Worm (Caenorhabditis elegans): ENCODE data around the gene srbc-48.
A peak's percentile ranks its signal among the peaks of the same experiment; 100 is the strongest.
"Not testable (repeated sequence)": the region's sequence is repeated elsewhere in the genome, so short reads cannot be mapped to it uniquely, and the experiment has no call there.

Gene srbc-48

ce11 chrV:15833622-15834021 lies 13.5 kb downstream of the srbc-48 start, which contains the start of gene srbc-54:
Gene srbc-54, minus strand, starts transcription at chrV:15833722.
- no peak for TF ChIP-seq ceh-32 (tag; optimal IDR thresholded peaks at IDR 0.05; ENCODE audit: poor library complexity)
- no peak for TF ChIP-seq ZK337.2 (GFP tag; IDR thresholded peaks at IDR 0.05)
- TF ChIP-seq fkh-10 (GFP tag; optimal IDR thresholded peaks at IDR 0.05), result no peak
- no peak for TF ChIP-seq lin-1 (GFP tag; IDR thresholded peaks at IDR 0.05)
- no peak for TF ChIP-seq tag-97 (GFP tag; IDR thresholded peaks at IDR 0.05)
- TF ChIP-seq ztf-11 (tag; optimal IDR thresholded peaks at IDR 0.05), result no peak
- TF ChIP-seq ceh-62 (tag; optimal IDR thresholded peaks at IDR 0.05), result no peak
- TF ChIP-seq Y48G9A.11 (GFP tag; IDR thresholded peaks at IDR 0.05), result no peak
- TF ChIP-seq daf-16 (GFP tag; optimal IDR thresholded peaks at IDR 0.05), result no peak
- no peak for TF ChIP-seq daf-16 (tag; optimal IDR thresholded peaks at IDR 0.05)
- no peak for TF ChIP-seq lin-15B (tag; optimal IDR thresholded peaks at IDR 0.05)
- no peak for TF ChIP-seq dve-1 (tag; optimal IDR thresholded peaks at IDR 0.05; ENCODE audit: insufficient read depth)
- TF ChIP-seq nhr-237 (tag; optimal IDR thresholded peaks at IDR 0.05), result no peak
- TF ChIP-seq hmg-1.1 (GFP tag; IDR thresholded peaks at IDR 0.05), result no peak
- no peak for TF ChIP-seq F37D6.2 (tag; optimal IDR thresholded peaks at IDR 0.05)
- no peak for TF ChIP-seq zag-1 (tag; optimal IDR thresholded peaks at IDR 0.05)
- TF ChIP-seq skn-1 (tag; optimal IDR thresholded peaks at IDR 0.05), result no peak
- TF ChIP-seq attf-4 (tag; optimal IDR thresholded peaks at IDR 0.05), result no peak
- TF ChIP-seq rbr-2 (tag; optimal IDR thresholded peaks at IDR 0.05), result no peak
- no peak for TF ChIP-seq nhr-48 (tag; optimal IDR thresholded peaks at IDR 0.05)
- no peak for TF ChIP-seq lsy-2 (tag; optimal IDR thresholded peaks at IDR 0.05)

ce11 chrV:15841095-15841494 lies 21.0 kb downstream of the srbc-48 start, which contains the start of gene srh-149:
Gene srh-149, minus strand, starts transcription at chrV:15841195.
- no peak for TF ChIP-seq madf-9 (GFP tag; conservative IDR thresholded peaks at IDR 0.05)
- no peak for TF ChIP-seq F44E2.7 (GFP tag; IDR thresholded peaks at IDR 0.05)
- peak; percentile 51 for TF ChIP-seq aha-1 (tag)

ce11 chrV:15850276-15850811 lies 30.3 kb downstream of the srbc-48 start, which contains the start of gene srh-147:
Gene srh-147, minus strand, starts transcription at chrV:15850326.
- TF ChIP-seq unc-62 (GFP tag; optimal IDR thresholded peaks at IDR 0.05 in 1 of 2), result peak in 1 of 2 experiments; percentile 48
- TF ChIP-seq unc-62 (tag; optimal IDR thresholded peaks at IDR 0.05), result not testable (repeated sequence)

- TF ChIP-seq zfp-3 (GFP tag; conservative IDR thresholded peaks at IDR 0.05) (no peak), nhr-76 (tag; optimal IDR thresholded peaks at IDR 0.05) (no peak), F37D6.2 (tag; optimal IDR thresholded peaks at IDR 0.05) (no peak)
These were observed 38.2 kb downstream of the srbc-48 start, which contains the start of gene srh-148 for ce11 chrV:15858292-15858691. Gene srh-148, minus strand, starts transcription at chrV:15858392.

- TF ChIP-seq T20F7.1 (GFP tag; optimal IDR thresholded peaks at IDR 0.05) (no peak), tra-1 (GFP tag; IDR thresholded peaks at IDR 0.05) (no peak)
These were observed 42.5 kb downstream of the srbc-48 start, which contains the start of gene srz-12 for ce11 chrV:15862599-15862998. Gene srz-12, minus strand, starts transcription at chrV:15862699.

- TF ChIP-seq egl-27 (tag; optimal IDR thresholded peaks at IDR 0.05) (no peak), aha-1 (tag) (peak; percentile 46)
These were observed 43.0 kb downstream of the srbc-48 start, which contains the start of gene srh-299 for ce11 chrV:15863042-15863441. Gene srh-299, plus strand, starts transcription at chrV:15863342.

- TF ChIP-seq ztf-11 (tag; optimal IDR thresholded peaks at IDR 0.05) (no peak), duxl-1 (tag; optimal IDR thresholded peaks at IDR 0.05; ENCODE audit: poor library complexity) (no peak), ZK546.5 (tag; optimal IDR thresholded peaks at IDR 0.05) (no peak), dmd-6 (GFP tag; IDR thresholded peaks at IDR 0.05) (no peak), jun-1 (tag; optimal IDR thresholded peaks at IDR 0.05) (no peak), unc-39 (tag; optimal IDR thresholded peaks at IDR 0.05) (no peak)
These were observed 45.8 kb downstream of the srbc-48 start, which contains the start of gene srh-293 for ce11 chrV:15865839-15866238. Gene srh-293, plus strand, starts transcription at chrV:15866139.
